Fruit fly (Drosophila melanogaster): ENCODE results near the gene 825-Oak.

The 825-Oak gene

dm6 chr3L:19516547-19516946 is 44.5 kb upstream of the 825-Oak start (continued):
- TF ChIP-seq Jarid2 (GFP tag; optimal IDR thresholded peaks at IDR 0.05): peak; percentile 73
- TF ChIP-seq bsh (GFP tag; optimal IDR thresholded peaks at IDR 0.05): no peak
- peak; percentile 59 for TF ChIP-seq ab (GFP tag; optimal IDR thresholded peaks at IDR 0.05)
- peak; percentile 96 for TF ChIP-seq ci (GFP tag; IDR thresholded peaks at IDR 0.05)
- peak; percentile 97 for TF ChIP-seq sob (GFP tag; IDR thresholded peaks at IDR 0.05)
- TF ChIP-seq CG2129 (GFP tag; IDR thresholded peaks at IDR 0.05; ENCODE audit: partially characterized antibody): no peak
- peak; percentile 33 for TF ChIP-seq CG31388 (GFP tag; optimal IDR thresholded peaks at IDR 0.05)
- no peak for TF ChIP-seq CG34224 (GFP tag; IDR thresholded peaks at IDR 0.05; ENCODE audit: partially characterized antibody)
- peak; percentile 93 for TF ChIP-seq H2.0 (GFP tag; IDR thresholded peaks at IDR 0.05)
- TF ChIP-seq Fer3 (tag; optimal IDR thresholded peaks at IDR 0.05): peak; percentile 89
- TF ChIP-seq chm (GFP tag; IDR thresholded peaks at IDR 0.05): no peak
- no peak for TF ChIP-seq pan (optimal IDR thresholded peaks at IDR 0.05)
- peak in 1 of 2 experiments; percentile 93 for TF ChIP-seq pan (GFP tag; optimal IDR thresholded peaks at IDR 0.05 in 1 of 2, IDR thresholded peaks at IDR 0.05 in 1 of 2)
- TF ChIP-seq Pdp1 (GFP tag; optimal IDR thresholded peaks at IDR 0.05): peak; percentile 93
- TF ChIP-seq ranshi (GFP tag; IDR thresholded peaks at IDR 0.05): peak; percentile 89
- peak; percentile 74 for TF ChIP-seq CG12391 (tag; optimal IDR thresholded peaks at IDR 0.05)
- peak; percentile 30 for TF ChIP-seq bigmax (GFP tag; optimal IDR thresholded peaks at IDR 0.05)
- TF ChIP-seq ken (GFP tag; IDR thresholded peaks at IDR 0.05): peak; percentile 96
- peak; percentile 63 for TF ChIP-seq CG11696 (GFP tag; IDR thresholded peaks at IDR 0.05)
- peak; percentile 90 for TF ChIP-seq CG4328 (GFP tag; optimal IDR thresholded peaks at IDR 0.05)
- no peak; the same call in 1 of the 3 replicates for TF ChIP-seq row (GFP tag; IDR thresholded peaks at IDR 0.05)
- TF ChIP-seq caup (GFP tag; optimal IDR thresholded peaks at IDR 0.05; ENCODE audit: severe bottlenecking): peak; percentile 95
- peak; percentile 37 for TF ChIP-seq CG10462 (GFP tag; optimal IDR thresholded peaks at IDR 0.05)
- TF ChIP-seq Neu2 (GFP tag; optimal IDR thresholded peaks at IDR 0.05; ENCODE audit: borderline replicate concordance): peak; percentile 64
- peak; percentile 74 for TF ChIP-seq dm (GFP tag; optimal IDR thresholded peaks at IDR 0.05)
- peak; percentile 89 for TF ChIP-seq ems (GFP tag; optimal IDR thresholded peaks at IDR 0.05)
- TF ChIP-seq CG18619 (GFP tag; optimal IDR thresholded peaks at IDR 0.05): peak; percentile 87
- peak; percentile 47 for TF ChIP-seq fd64A (GFP tag; optimal IDR thresholded peaks at IDR 0.05)
- TF ChIP-seq CG31441 (GFP tag; IDR thresholded peaks at IDR 0.05): peak; percentile 78
- peak; percentile 76 for TF ChIP-seq CG14965 (GFP tag; optimal IDR thresholded peaks at IDR 0.05; ENCODE audit: borderline replicate concordance)
- TF ChIP-seq CG1792 (GFP tag; optimal IDR thresholded peaks at IDR 0.05): peak; percentile 79
- TF ChIP-seq bcd (GFP tag; optimal IDR thresholded peaks at IDR 0.05): peak; percentile 97
- TF ChIP-seq CG11247 (GFP tag; IDR thresholded peaks at IDR 0.05): peak; percentile 96
- TF ChIP-seq B-H2 (GFP tag; optimal IDR thresholded peaks at IDR 0.05): peak; percentile 83
- TF ChIP-seq CG8290 (GFP tag; optimal IDR thresholded peaks at IDR 0.05): peak; percentile 95
- peak; percentile 57 to 89 for TF ChIP-seq CG8290 (tag; optimal IDR thresholded peaks at IDR 0.05)
- peak; percentile 8 for TF ChIP-seq Elba2 (GFP tag; optimal IDR thresholded peaks at IDR 0.05)
- TF ChIP-seq kay (GFP tag; optimal IDR thresholded peaks at IDR 0.05): peak; percentile 74
- TF ChIP-seq dmrt99B (tag; optimal IDR thresholded peaks at IDR 0.05): peak; percentile 60
- TF ChIP-seq tin (GFP tag; optimal IDR thresholded peaks at IDR 0.05): peak; percentile 91
- peak; percentile 74 for TF ChIP-seq HLHmδ (GFP tag; optimal IDR thresholded peaks at IDR 0.05)
- peak; percentile 86 for TF ChIP-seq CG3281 (GFP tag; optimal IDR thresholded peaks at IDR 0.05)
- peak; percentile 75 for TF ChIP-seq pho (GFP tag; optimal IDR thresholded peaks at IDR 0.05)
- peak; percentile 63 for TF ChIP-seq CG11723 (GFP tag; optimal IDR thresholded peaks at IDR 0.05)
- no peak for TF ChIP-seq D (optimal IDR thresholded peaks at IDR 0.05)
- peak; percentile 73 for TF ChIP-seq D (GFP tag; optimal IDR thresholded peaks at IDR 0.05)
- TF ChIP-seq NC2β (GFP tag; optimal IDR thresholded peaks at IDR 0.05): peak; percentile 93
- peak; percentile 78 for TF ChIP-seq peb (GFP tag; IDR thresholded peaks at IDR 0.05)
- TF ChIP-seq her (GFP tag; optimal IDR thresholded peaks at IDR 0.05): peak; percentile 84
- TF ChIP-seq MBD-R2 (GFP tag; IDR thresholded peaks at IDR 0.05): peak; percentile 74
- TF ChIP-seq Dad (GFP tag; optimal IDR thresholded peaks at IDR 0.05): peak; percentile 92
- peak; percentile 86 for TF ChIP-seq Max (GFP tag; optimal IDR thresholded peaks at IDR 0.05)
